Fruit fly (Drosophila melanogaster): ENCODE measurements around the gene Klp98A.

DNA sequence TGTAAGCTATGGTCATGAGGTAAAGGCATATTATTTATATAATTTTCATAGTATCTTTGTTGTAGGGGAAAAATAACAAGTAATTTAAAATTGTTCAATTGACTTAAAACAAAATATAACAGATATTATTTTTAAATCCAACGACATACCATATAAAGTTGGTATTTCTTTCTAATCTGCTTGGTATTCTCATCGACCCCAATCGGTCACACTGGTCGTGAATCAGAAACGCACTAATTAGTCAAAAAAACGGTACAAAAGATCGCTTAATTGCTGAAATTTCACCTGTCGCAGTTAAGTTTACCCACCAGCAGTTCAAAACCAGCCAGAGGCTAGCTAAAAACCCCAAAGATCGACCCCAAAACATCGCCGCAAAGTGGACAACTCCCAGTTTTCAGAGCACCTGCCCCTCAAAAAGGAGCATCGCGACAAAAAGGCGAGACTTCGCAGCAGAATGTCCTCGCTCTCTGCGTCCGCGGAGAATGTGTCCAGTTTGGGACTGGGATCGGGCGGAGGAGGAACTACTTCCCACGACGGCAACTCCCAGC lies 23.8 kb upstream of the Klp98A start, which contains the start of gene pins:
- TF ChIP-seq pad (GFP tag; optimal IDR thresholded peaks at IDR 0.05) (no peak), CG14711 (tag; optimal IDR thresholded peaks at IDR 0.05) (no peak), CG1620 (GFP tag; optimal IDR thresholded peaks at IDR 0.05) (no peak), bab1 (GFP tag; optimal IDR thresholded peaks at IDR 0.05) (no peak), cnc (optimal IDR thresholded peaks at IDR 0.05) (no peak)

Data from whole organism, adult.